Worm (Caenorhabditis elegans) whole organism, L4/young adult: Measurements from ENCODE around the gene oac-51.

ENCODE experiments used
- W03F9.2 ChIP-seq: fragments of 150-350 bp; optimal IDR thresholded peaks from 2 replicates; lab custom pipeline; 2014; ENCODE audit warnings: missing biosample characterization, missing genetic modification characterization
- dao-5 ChIP-seq: sonication (generic microtip); optimal IDR thresholded peaks from 2 replicates; lab custom pipeline; 2016; ENCODE audit warnings: missing genotype, missing genetic modification characterization, moderate library complexity, missing compliant biosample characterization
- him-1 ChIP-seq: sonication (generic microtip); optimal IDR thresholded peaks from 2 replicates; lab custom pipeline; 2016; ENCODE audit warnings: missing genotype, missing genetic modification reagents, missing genetic modification characterization, missing compliant biosample characterization

oac-51 gene

ce11 chrIV:4390438-4390894 is 53.9 kb downstream of the oac-51 start, which contains the start of the genes rpl-7A and set-21:
TSS of gene rpl-7A (minus strand) at chrIV:4390590.
TSS of gene set-21 (plus strand) at chrIV:4390844.
- TF ChIP-seq him-1 (tag; lab: Kevin White, UChicago) (peak; percentile 73), dao-5 (tag; lab: Kevin White, UChicago) (no peak), W03F9.2 (tag; lab: Kevin White, UChicago) (peak; percentile 79)
